Fruit fly (Drosophila melanogaster): ENCODE measurements around the gene CG13898.

Gene CG13898

dm6 chr3L:765095-765494, 38.8 kb downstream of the CG13898 start:
- peak; percentile 97 for TF ChIP-seq tj (GFP tag; optimal IDR thresholded peaks at IDR 0.05)
- TF ChIP-seq Mnt (GFP tag; optimal IDR thresholded peaks at IDR 0.05) = no peak
- no peak for TF ChIP-seq CG1620 (GFP tag; optimal IDR thresholded peaks at IDR 0.05)

- TF ChIP-seq CG14711 (tag; optimal IDR thresholded peaks at IDR 0.05) (no peak), Clk (GFP tag; optimal IDR thresholded peaks at IDR 0.05) (no peak), CG7045 (GFP tag; optimal IDR thresholded peaks at IDR 0.05) (no peak), CG12768 (GFP tag; optimal IDR thresholded peaks at IDR 0.05) (no peak), toe (GFP tag; optimal IDR thresholded peaks at IDR 0.05) (no peak), CG11617 (GFP tag; optimal IDR thresholded peaks at IDR 0.05) (no peak), cic (GFP tag; optimal IDR thresholded peaks at IDR 0.05) (no peak), CG7101 (tag; optimal IDR thresholded peaks at IDR 0.05) (no peak), Mnt (GFP tag; optimal IDR thresholded peaks at IDR 0.05) (no peak), CG33017 (tag; optimal IDR thresholded peaks at IDR 0.05) (no peak)
Measured at dm6 chr3L:764329-764728, 39.5 kb downstream of the CG13898 start.

dm6 chr3L:762331-762907, 41.4 kb downstream of the CG13898 start:
- TF ChIP-seq ovo (GFP tag; optimal IDR thresholded peaks at IDR 0.05) (no peak), bab1 (GFP tag; optimal IDR thresholded peaks at IDR 0.05) (peak; percentile 7), toe (GFP tag; optimal IDR thresholded peaks at IDR 0.05) (no peak), Crg-1 (GFP tag; optimal IDR thresholded peaks at IDR 0.05) (no peak), CG7101 (tag; optimal IDR thresholded peaks at IDR 0.05) (no peak), tj (GFP tag; optimal IDR thresholded peaks at IDR 0.05) (no peak), pad (GFP tag; optimal IDR thresholded peaks at IDR 0.05) (no peak)

- no peak for TF ChIP-seq CG12768 (GFP tag; optimal IDR thresholded peaks at IDR 0.05)
- TF ChIP-seq CG33017 (tag; optimal IDR thresholded peaks at IDR 0.05) = no peak
- TF ChIP-seq Hr96 (GFP tag; optimal IDR thresholded peaks at IDR 0.05) = no peak
- TF ChIP-seq cnc (optimal IDR thresholded peaks at IDR 0.05) = no peak
- no peak for TF ChIP-seq Mnt (GFP tag; optimal IDR thresholded peaks at IDR 0.05)
- TF ChIP-seq CG11617 (GFP tag; optimal IDR thresholded peaks at IDR 0.05) = no peak
- no peak for TF ChIP-seq CG7101 (tag; optimal IDR thresholded peaks at IDR 0.05)
- TF ChIP-seq cic (GFP tag; optimal IDR thresholded peaks at IDR 0.05) = no peak
Measured at dm6 chr3L:761733-762132, 42.1 kb downstream of the CG13898 start.

- TF ChIP-seq CG7101 (tag; optimal IDR thresholded peaks at IDR 0.05) (no peak), CG11617 (GFP tag; optimal IDR thresholded peaks at IDR 0.05) (no peak), cic (GFP tag; optimal IDR thresholded peaks at IDR 0.05) (no peak), Crg-1 (GFP tag; optimal IDR thresholded peaks at IDR 0.05) (no peak), tj (GFP tag; optimal IDR thresholded peaks at IDR 0.05) (no peak)
Measured at dm6 chr3L:760201-760600, 43.6 kb downstream of the CG13898 start.

- TF ChIP-seq cnc (optimal IDR thresholded peaks at IDR 0.05) (no peak), CG12768 (GFP tag; optimal IDR thresholded peaks at IDR 0.05) (no peak), CG14711 (tag; optimal IDR thresholded peaks at IDR 0.05) (no peak), CG5204 (GFP tag; optimal IDR thresholded peaks at IDR 0.05) (no peak), CG33017 (tag; optimal IDR thresholded peaks at IDR 0.05) (no peak), CG1620 (GFP tag; optimal IDR thresholded peaks at IDR 0.05) (no peak), kay (GFP tag; ENCODE audit: borderline replicate concordance) (no peak), CG11617 (GFP tag; optimal IDR thresholded peaks at IDR 0.05) (no peak), ovo (GFP tag; optimal IDR thresholded peaks at IDR 0.05) (no peak), bab1 (GFP tag; optimal IDR thresholded peaks at IDR 0.05) (no peak)
Measured at dm6 chr3L:758516-758915, 45.3 kb downstream of the CG13898 start.

- TF ChIP-seq kay (GFP tag; ENCODE audit: borderline replicate concordance) = no peak
- TF ChIP-seq Hr96 (GFP tag; optimal IDR thresholded peaks at IDR 0.05) = no peak
- TF ChIP-seq CG33017 (tag; optimal IDR thresholded peaks at IDR 0.05) = no peak
- no peak for TF ChIP-seq CG12768 (GFP tag; optimal IDR thresholded peaks at IDR 0.05)
- TF ChIP-seq CG11617 (GFP tag; optimal IDR thresholded peaks at IDR 0.05) = no peak
- TF ChIP-seq CG7045 (GFP tag; optimal IDR thresholded peaks at IDR 0.05) = no peak
- TF ChIP-seq Crg-1 (GFP tag; optimal IDR thresholded peaks at IDR 0.05) = no peak
- no peak for TF ChIP-seq CG5204 (GFP tag; optimal IDR thresholded peaks at IDR 0.05)
- no peak for TF ChIP-seq Clk (GFP tag; optimal IDR thresholded peaks at IDR 0.05)
- TF ChIP-seq cic (GFP tag; optimal IDR thresholded peaks at IDR 0.05) = no peak
Measured at dm6 chr3L:756372-756771, 47.5 kb downstream of the CG13898 start.

dm6 chr3L:755259-755658, 48.6 kb downstream of the CG13898 start, which contains the start of gene hng3:
Gene hng3, minus strand, starts transcription at chr3L:755489.
- TF ChIP-seq CG7045 (GFP tag; optimal IDR thresholded peaks at IDR 0.05) = no peak
- peak; percentile 56 for TF ChIP-seq kay (GFP tag; ENCODE audit: borderline replicate concordance)

Data from whole organism, adult.